Worm (Caenorhabditis elegans) whole organism, midembryonic: Measurements from ENCODE around the gene hizr-1.

Experiments
- T22C8.4 ChIP-seq: fragments of 200-800 bp; sonication (Bioruptor generic); IDR thresholded peaks from 2 replicates; pipeline ENCODE4 v1.3.6; 2022; ENCODE audit warnings: missing genetic modification characterization, missing compliant biosample characterization
- cog-1 ChIP-seq: sonication (generic microtip); optimal IDR thresholded peaks from 2 replicates; lab custom pipeline; 2016; ENCODE audit warnings: missing genetic modification characterization, missing compliant biosample characterization
- ztf-29 ChIP-seq: fragments of 200-800 bp; sonication (Bioruptor generic); IDR thresholded peaks from 2 replicates; pipeline ENCODE4 v1.3.6; 2022; ENCODE audit warnings: missing genetic modification reagents, missing genetic modification characterization, missing compliant biosample characterization

DNA sequence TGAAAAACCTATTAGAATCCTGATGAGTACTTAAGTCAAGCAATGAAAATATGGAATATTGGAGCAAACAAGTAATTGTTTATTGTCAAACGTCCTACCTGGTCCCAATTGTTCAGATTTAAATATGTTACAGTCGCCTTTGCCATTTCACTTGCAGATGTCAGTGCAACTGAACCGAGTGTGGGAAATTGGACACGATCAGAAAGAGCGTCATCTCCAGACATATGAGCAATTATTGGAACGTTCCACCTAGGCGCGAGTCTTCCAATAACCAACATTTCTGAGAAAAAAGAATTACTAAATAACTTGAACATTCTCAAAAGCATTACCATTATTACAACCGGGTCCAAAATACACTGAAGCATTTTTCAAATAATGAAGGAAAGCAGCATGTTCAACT, 19.0 kb downstream of the hizr-1 start:
- no peak for TF ChIP-seq ztf-29 (GFP tag; lab: Robert Waterston, UW)
- no peak for TF ChIP-seq T22C8.4
- TF ChIP-seq cog-1 (tag; lab: Kevin White, UChicago) = no peak
